Worm (Caenorhabditis elegans) whole organism, early embryonic: ENCODE measurements around the gene C55A6.12.
"Not testable (repeated sequence)": the region's sequence is repeated elsewhere in the genome, so short reads cannot be mapped to it uniquely, and the experiment has no call there.

Experiments
- ama-1 ChIP-seq: fragments of 150-350 bp; optimal IDR thresholded peaks from 2 replicates; lab custom pipeline; 2014
- hnd-1 ChIP-seq: sonication (generic microtip); optimal IDR thresholded peaks from 2 replicates; lab custom pipeline; 2016; ENCODE audit warnings: missing genetic modification characterization, missing compliant biosample characterization
- tbx-11 ChIP-seq: fragments of 200-800 bp; sonication (Bioruptor generic); IDR thresholded peaks from 2 replicates; pipeline ENCODE4 v1.3.6; 2022; ENCODE audit warnings: missing genetic modification characterization, missing compliant biosample characterization

- TF ChIP-seq hnd-1 (tag; lab: Kevin White, UChicago); ama-1 (lab: Kevin White, UChicago): not testable (repeated sequence)
- TF ChIP-seq tbx-11 (GFP tag; lab: Robert Waterston, UW) = peak; percentile 62; the same call in 1 of the 2 replicates
Measured at ce11 chrV:11504853-11505397, 2.0 kb upstream of the C55A6.12 start, which contains the start of the genes C55A6.1 and C55A6.10.
